Worm (Caenorhabditis elegans): ENCODE measurements around the gene C09G1.5.

DNA sequence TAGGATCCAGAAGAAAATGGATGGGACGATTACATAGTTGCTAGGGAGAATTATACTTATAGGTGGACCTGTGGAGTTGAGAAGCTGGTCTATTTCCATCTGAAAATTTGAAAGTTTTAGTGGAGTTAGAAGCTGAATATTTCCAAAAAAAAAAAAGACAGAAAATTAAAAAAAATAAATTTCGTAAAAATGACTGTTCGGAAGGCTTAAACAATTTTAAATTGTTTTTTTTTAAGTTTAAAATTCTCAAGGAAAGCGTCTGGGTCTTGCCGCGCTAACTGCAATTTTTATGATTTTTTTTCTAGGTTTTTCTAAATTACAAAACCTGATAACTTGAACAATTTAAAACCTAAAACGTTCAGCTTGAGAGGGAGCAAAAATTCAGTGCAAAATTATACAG is 19.6 kb upstream of the C09G1.5 start, which contains the start of gene mrp-3:
- no peak for TF ChIP-seq him-1 (tag; optimal IDR thresholded peaks at IDR 0.05)
- no peak for TF ChIP-seq dao-5 (tag; optimal IDR thresholded peaks at IDR 0.05)
